Fruit fly (Drosophila melanogaster) whole organism, prepupa: ENCODE results near the gene CG12010.

Experiments
- CG10631 ChIP-seq: fragments of 200-800 bp; sonication (Bioruptor generic); optimal IDR thresholded peaks from 2 replicates; lab custom pipeline; 2016; ENCODE audit warnings: missing biosample characterization, missing genetic modification characterization
- CG16779 ChIP-seq: fragments of 200-800 bp; sonication (Bioruptor generic); optimal IDR thresholded peaks from 3 replicates; lab custom pipeline; 2017; ENCODE audit warnings: missing biosample characterization, mild to moderate bottlenecking, missing genetic modification characterization
- CG3032 ChIP-seq: fragments of 200-800 bp; optimal IDR thresholded peaks from 2 replicates; lab custom pipeline; 2019; ENCODE audit warnings: missing biosample characterization, mild to moderate bottlenecking, missing genetic modification characterization, moderate library complexity
- Lpt ChIP-seq: fragments of 200-800 bp; sonication (Bioruptor generic); optimal IDR thresholded peaks from 3 replicates; lab custom pipeline; 2016; ENCODE audit warnings: missing biosample characterization, missing genetic modification characterization
- OdsH ChIP-seq: fragments of 200-800 bp; sonication (Bioruptor generic); optimal IDR thresholded peaks from 3 replicates; lab custom pipeline; 2016; ENCODE audit warnings: missing biosample characterization, missing genetic modification characterization
- Sox102F ChIP-seq: fragments of 200-800 bp; sonication (Bioruptor generic); optimal IDR thresholded peaks from 2 replicates; lab custom pipeline; 2016; ENCODE audit warnings: missing biosample characterization, mild to moderate bottlenecking, missing genetic modification characterization
- achi ChIP-seq: fragments of 200-800 bp; sonication (Bioruptor generic); optimal IDR thresholded peaks from 3 replicates; lab custom pipeline; 2016; ENCODE audit warnings: missing biosample characterization, missing genetic modification characterization
- acj6 ChIP-seq: fragments of 200-800 bp; sonication (Bioruptor generic); optimal IDR thresholded peaks from 3 replicates; lab custom pipeline; 2016; ENCODE audit warnings: missing biosample characterization, missing genetic modification characterization
- fd59A ChIP-seq: fragments of 200-800 bp; sonication (Bioruptor generic); optimal IDR thresholded peaks from 2 replicates; lab custom pipeline; 2017; ENCODE audit warnings: missing biosample characterization, mild to moderate bottlenecking, missing genetic modification characterization, missing genetic modification reagents
- svp ChIP-seq: fragments of 200-800 bp; sonication (Bioruptor generic); peaks from one replicate; lab custom pipeline; 2016; ENCODE audit warnings: missing biosample characterization, missing genetic modification characterization
- vri ChIP-seq: fragments of 200-800 bp; sonication (Bioruptor generic); optimal IDR thresholded peaks from 3 replicates; lab custom pipeline; 2016; ENCODE audit warnings: missing biosample characterization, mild to moderate bottlenecking, missing genetic modification characterization

- TF ChIP-seq acj6 (no peak), CG16779 (no peak), Lpt (GFP tag; lab: Kevin White, UChicago) (no peak), svp (GFP tag; lab: Kevin White, UChicago) (peak; percentile 47), CG10631 (GFP tag; lab: Kevin White, UChicago) (no peak), vri (GFP tag; lab: Kevin White, UChicago) (peak; percentile 45), OdsH (no peak), Sox102F (GFP tag; lab: Kevin White, UChicago) (no peak), CG3032 (tag; lab: Kevin White, UChicago) (no peak), achi (GFP tag; lab: Kevin White, UChicago) (no peak), fd59A (GFP tag; lab: Kevin White, UChicago) (no peak)
Measured at dm6 chr3L:3344528-3344927, 29.6 kb upstream of the CG12010 start.
